Worm (Caenorhabditis elegans) whole organism, dauer: Measurements from ENCODE around the gene K09E4.4.

ENCODE experiments used
- unc-62 ChIP-seq: sonication (generic microtip); optimal IDR thresholded peaks from 2 replicates; lab custom pipeline; 2017; ENCODE audit warnings: missing biosample characterization, missing genetic modification reagents, missing genetic modification characterization

The K09E4.4 gene

DNA sequence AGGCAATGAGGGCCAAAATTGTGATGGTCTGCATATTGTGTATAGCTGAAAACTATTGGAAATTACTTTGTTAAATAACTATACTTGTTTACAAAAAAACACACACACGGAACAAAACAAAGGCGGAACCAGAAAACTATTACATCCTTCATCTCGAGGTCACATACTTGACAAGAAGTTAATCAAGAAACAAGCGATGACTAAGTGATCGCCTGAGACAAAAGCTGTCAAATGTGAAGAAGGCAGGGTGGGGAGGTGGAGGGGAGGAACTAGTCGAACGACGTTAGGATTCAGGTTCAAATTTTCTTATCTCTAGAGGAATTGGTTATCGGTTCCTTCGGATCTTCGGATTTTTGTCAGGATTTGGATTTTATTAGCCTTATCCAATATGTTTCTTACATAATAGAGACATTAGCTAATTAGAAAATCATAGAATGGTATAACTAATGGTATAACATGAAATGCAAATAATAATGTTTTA lies 12.7 kb downstream of the K09E4.4 start, which contains the start of gene cpg-7:
TSS of gene cpg-7 (minus strand) at position 51 of the 481 bp plus-strand sequence.
- no peak for TF ChIP-seq unc-62

DNA sequence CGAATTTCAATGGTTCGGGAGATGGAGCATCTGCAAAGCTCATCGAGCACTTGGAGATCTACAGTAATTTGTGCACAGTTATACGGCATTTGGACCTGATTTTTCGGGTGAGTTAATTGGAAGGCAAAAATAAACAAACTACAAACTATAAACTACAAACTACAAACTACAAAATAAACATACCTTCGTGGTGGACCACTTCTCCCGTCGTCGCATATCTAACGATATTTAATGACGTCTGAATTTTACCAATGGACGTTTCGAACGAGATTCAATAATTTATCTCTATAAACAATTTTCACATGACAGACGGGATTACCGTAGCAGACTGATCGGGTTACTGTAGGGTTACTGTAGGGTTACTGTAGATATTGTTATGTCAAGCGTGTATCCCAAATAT lies 15.8 kb downstream of the K09E4.4 start:
- no peak for TF ChIP-seq unc-62

DNA sequence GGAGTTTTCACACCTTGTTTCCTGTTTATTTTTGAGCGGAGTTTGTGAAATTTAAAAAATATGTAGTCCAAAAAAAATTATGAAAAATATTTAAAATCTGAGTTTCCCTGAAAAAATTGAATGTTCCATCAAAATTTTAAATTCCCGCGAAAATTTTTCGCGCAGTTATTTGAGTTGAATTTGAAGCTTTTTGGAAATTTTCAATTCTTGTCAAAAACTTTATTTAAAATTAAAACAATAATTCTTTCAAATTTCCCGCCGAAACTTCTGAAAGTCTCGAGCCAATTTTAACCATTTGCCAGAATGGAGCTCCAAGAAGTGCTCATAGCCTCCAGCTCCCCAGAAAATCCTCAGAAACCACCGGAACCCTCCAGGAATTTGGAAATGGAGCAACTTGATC lies 17.5 kb downstream of the K09E4.4 start, which contains the start of gene gur-4:
TSS of gene gur-4 (plus strand) at position 301 of the 400 bp plus-strand sequence.
- no peak for TF ChIP-seq unc-62

DNA sequence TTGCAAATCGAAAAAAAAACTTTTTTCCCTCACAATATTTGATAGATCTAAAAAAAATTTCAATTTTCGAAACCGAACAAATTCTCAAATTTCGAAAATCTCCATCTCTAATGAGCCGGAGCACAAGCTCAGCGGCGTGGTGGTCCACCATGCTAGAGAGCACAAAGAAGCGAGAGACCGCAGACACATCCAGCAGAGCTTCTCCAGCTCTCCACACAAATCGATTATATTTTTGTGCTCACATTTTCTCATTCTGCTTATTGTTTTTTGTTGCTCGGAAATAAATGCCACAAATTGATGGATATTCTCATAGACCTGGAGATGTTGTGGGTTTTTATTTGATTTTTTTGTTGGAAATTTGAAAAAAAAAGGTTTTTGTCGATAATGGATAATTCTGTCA lies 19.9 kb downstream of the K09E4.4 start:
- no peak for TF ChIP-seq unc-62

DNA sequence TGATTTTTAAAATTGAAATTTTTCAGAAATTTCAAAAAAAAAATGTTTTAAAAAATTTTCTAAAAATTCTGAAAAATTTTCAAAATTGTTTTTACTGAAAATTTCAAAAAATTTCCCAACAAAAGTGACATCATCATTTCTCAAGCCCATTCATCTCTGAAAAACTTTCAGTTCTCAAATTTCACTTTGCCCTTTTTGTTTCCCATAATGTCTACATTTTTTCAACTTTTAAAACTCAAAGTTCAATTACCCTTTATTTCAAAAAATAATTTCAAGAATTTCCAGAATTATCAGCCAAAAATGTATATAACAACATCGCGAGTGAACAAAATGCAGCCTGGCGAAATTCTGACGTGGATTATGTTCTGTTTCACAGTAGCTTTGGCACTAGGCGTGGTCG lies 21.0 kb downstream of the K09E4.4 start, which contains the start of gene bkip-1:
TSS of gene bkip-1 (plus strand) at position 301 of the 400 bp plus-strand sequence.
- TF ChIP-seq unc-62, result no peak

DNA sequence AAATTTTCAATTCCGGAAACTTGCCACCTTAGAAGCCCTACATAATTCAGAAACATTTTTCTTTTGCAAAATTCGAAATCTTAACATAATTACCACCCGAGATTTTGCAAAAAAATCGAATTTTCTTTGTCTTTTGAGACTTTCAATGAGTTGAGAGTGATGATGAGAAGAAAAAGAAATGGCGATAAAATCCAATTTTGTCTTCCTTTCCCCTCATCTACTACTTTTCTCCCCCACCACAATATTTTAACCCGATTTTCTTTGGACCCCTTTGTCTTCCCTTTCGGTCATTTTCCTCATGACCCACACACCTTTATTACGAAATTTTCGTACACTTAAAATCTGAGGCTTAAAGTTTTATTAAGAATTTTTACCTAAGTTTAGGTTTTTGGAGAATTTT lies 23.6 kb downstream of the K09E4.4 start:
- TF ChIP-seq unc-62, result no peak

DNA sequence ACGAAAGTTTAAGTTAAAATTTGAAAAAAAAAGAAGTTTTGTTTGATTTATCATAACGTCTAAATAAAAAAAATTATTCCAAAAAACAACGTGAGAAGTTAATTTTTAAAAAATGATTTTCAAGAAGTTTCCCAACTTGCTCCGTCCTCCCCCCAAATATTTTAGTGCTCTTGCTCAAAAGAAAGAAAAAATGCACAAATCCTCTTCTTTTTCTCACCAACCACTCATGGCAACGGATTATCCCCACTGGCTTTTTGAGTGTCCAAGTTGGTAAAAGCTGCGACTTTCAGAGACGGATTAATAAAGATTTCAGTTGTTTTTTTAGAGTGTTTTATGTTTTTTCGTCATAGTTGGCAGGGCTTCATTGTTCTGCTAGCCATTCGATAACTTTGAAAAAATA lies 24.4 kb downstream of the K09E4.4 start, which contains the start of gene Y39G8C.2:
TSS of gene Y39G8C.2 (minus strand) at position 101 of the 400 bp plus-strand sequence.
- no peak for TF ChIP-seq unc-62

DNA sequence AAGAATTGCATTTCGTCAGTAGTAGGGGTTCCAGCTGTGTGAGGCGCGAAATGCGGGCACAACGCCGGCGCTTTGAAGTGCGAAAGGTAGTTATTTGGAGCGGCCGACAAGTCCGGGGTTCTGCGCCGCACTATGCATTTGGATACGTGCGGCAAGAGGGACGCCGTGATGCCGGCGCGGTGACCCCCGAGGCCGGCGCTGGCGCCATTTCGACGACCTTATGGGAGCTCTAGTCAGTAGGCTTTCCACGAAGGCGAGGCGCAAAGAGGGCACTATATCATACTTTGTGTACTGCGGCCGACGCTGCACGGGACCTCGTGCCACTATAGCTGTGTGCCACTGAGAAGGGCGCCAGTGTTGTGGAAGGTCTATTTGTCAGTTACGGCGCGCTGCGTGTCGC lies 25.2 kb downstream of the K09E4.4 start:
- no peak for TF ChIP-seq unc-62

DNA sequence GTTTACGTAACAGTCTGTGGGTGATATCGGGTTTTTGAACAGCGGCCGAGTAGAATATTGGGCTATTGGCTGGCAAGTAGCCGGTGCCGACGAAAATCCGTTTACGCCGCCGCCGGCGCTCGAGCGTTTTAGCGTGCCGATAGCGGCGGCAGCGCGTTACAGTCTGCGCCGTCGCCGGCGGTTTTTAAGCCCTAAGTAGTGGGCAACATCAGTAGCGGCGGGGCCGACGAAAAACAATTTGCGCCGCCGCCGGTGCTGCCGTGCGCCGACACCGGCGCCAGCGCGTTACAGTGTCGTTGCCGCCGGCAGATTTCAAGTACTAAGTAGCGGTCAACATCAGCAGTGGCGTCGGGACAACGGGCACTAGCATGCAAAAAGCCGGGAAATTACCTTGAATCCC lies 26.1 kb downstream of the K09E4.4 start:
- TF ChIP-seq unc-62, result no peak

DNA sequence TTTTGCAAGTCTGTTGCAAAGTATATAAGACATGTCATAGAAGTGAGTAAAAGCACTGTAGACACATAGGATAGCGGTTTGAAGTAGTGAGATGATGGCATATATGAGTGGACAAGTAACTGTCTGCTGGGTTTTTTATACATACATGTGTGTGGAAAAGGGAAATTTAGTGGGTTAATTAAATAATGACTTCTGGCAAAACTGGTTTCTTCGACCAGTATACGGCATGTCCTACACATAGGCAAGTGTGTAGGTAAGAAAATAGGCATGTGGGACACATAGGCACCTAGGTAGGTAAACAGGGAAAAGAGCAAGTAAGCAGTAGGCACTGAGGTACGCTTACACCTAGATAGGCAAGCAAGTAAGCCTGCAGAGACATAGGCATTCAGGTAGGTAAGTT lies 27.4 kb downstream of the K09E4.4 start, which contains the start of gene col-87:
TSS of gene col-87 (minus strand) at position 101 of the 400 bp plus-strand sequence.
- no peak for TF ChIP-seq unc-62

DNA sequence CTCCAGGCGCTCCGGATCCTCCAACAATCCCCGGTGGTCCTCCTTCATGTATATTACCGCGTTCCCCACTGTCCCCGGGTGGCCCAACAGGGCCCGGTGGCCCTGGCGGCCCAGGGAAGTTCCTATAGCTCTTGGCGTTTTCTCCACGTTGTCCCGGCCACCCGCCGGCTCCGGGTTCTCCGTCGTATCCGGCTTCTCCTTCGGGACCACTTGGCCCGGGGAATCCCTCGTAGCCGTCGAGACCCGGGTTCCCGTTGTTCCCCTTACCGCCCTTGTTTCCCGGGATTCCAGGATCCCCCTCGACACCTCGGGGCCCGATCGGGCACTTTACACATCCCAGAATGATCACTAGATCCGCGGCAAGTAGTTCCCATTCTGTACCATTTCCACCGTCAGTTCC lies 30.8 kb downstream of the K09E4.4 start:
- no peak for TF ChIP-seq unc-62

DNA sequence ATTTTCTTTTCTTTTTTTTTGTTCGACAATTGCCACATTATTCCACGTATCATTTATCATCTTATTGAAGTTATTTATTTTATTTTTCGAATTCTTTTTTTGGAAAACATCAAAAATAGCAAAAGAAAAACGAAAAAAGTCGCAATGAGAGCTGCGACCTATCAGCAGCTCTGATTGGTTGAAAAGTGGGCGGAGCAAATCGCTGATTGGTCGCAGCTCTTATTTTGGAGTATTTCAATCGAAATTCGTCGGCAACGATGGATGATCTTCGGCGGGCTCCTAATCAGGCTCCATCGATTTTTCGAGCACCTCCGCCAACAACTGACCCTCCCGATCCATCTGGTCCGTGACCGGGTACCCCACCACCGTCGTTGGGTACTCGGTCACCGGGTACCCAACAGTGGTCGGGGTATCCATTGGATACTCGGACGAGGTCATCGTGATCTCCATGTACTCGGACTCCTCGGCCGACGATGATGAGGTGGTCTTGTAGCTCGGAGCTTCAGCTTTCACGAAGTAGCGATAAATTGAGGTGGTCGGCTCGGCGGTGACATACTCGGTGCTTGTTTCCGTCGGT lies 32.1 kb downstream of the K09E4.4 start:
- no peak for TF ChIP-seq unc-62

DNA sequence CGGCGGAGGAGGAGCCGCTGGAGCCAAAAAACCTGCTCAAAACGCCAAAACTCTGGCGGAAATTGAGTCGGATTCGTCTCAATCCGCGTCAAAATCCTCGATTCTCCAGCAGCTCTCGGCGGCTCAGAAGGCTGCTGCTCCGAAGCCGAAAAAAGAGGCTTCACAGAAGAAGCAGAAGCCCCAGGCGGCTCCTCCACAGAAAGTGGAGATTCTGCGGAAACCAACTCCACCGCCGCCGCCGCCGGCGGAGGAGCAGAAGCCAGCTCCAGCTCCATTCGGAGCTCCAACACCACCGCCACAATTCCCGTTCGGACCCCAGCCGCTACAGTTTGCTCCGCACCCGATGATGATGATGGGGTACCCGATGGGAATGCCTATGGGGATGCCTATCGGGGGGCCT lies 35.0 kb downstream of the K09E4.4 start:
- no peak for TF ChIP-seq unc-62

DNA sequence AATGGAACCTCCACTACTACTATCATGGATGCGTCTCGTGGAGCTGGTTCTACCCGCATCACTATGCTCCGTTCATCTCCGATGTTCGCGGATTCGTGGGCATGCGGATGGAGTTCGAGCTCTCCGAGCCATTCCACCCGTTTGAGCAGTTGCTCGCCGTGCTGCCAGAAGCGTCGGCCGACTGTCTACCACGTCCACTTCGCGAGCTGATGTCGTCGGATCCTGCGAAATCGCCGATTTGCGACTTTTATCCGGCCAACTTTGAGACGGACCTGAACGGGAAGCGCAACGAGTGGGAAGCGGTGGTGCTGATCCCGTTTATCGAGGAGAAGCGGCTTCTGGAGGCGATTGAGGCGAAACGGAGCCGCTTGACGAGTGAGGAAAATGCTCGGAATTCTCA lies 44.1 kb downstream of the K09E4.4 start:
- no peak for TF ChIP-seq unc-62

DNA sequence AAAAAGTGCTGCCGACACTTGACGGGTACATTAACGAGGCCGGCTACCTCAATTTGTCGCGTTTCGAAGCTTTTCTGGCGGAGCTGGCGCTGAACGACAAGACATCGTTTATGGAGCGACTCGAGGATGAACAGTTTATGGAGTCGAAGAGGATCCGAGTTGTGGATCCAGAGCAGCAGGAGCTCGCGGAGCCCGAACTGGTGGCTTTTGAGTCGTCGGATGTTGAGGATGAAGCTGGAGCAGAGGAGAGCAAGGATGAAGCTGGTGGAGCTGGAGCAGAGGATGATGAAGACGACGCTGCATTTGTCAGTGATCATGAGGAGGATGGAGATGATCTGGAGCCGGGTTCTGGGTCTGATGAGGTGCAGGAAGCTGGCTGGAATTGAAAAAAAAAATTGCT lies 47.1 kb downstream of the K09E4.4 start:
- TF ChIP-seq unc-62, result no peak

DNA sequence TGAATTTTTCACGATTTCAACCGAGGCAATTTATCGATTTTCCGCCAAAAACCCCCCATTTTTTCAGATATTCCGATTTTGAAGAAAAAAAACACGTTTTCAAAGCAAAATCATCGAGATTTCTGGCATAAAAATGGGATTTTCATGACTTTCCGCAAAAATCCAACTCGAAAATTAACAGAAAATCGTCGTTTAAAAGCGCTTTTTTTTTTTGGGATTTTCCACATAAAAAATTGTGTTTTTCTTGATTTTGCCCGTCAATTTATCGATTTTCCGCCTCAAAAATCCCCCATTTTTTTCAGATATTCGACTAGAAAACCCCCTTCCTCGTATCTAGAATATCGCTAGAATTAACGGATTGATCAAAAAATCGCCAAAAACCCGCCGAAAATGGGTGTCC lies 53.4 kb downstream of the K09E4.4 start, which contains the start of gene xrn-1:
TSS of gene xrn-1 (plus strand) at position 301 of the 400 bp plus-strand sequence.
- TF ChIP-seq unc-62, result no peak

DNA sequence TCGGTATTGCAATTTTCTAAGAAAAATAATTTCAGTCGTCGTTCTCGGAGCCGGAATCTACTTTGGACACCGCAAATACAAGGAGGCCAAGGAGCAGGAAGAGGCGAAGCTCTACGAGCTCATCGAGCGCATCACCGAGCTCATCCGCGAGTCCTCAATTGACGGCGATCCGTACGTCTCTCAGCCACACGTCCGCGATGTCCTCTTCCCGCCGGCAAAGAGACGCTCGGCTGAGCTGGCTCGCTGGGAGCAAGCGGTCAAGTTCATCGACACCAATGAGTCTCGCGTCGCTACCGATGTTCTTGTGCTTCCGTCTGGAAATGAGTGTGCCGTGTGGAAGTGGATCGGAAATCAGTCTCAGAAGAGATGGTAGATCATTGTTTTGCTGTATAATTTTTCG lies 56.5 kb downstream of the K09E4.4 start:
- no peak for TF ChIP-seq unc-62
